Fruit fly (Drosophila melanogaster): ENCODE measurements around the gene BoYb.

The BoYb gene

DNA sequence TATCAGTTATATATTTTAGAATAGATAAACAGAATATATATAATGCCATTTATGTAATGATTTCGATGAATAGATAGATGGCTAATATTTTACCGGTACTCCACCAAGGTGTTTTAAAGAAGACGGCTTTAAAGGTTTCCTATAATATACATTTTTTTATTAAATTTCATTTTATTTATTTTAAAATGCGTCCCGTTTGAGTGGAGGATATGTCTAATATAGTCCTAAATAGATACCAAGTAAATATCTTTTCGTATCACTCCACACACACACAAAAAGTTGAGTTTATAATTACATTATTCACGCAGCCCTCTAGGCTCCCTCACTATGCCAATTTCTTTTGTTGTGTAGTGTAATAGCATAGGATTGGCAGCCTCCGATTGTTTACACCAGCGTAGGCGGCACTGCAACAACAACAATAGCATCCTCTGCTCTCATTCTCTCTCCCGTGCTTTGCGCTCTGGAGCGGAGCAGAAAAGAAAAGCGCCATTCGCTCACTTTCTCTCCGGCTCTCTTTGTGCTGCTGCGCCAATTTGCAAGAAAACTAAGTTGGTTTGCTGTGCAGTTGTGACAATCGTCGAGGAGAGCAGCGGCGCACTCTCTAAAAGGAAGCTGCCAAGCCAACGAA lies 8.3 kb downstream of the BoYb start, which contains the start of gene CG12768 (continued):
- TF ChIP-seq CG16779 (GFP tag; IDR thresholded peaks at IDR 0.05) (no peak), sim (GFP tag; IDR thresholded peaks at IDR 0.05) (no peak), ara (GFP tag; IDR thresholded peaks at IDR 0.05) (peak; percentile 37; the same call in 1 of the 2 replicates), CG14050 (GFP tag; IDR thresholded peaks at IDR 0.05) (no peak), row (GFP tag; IDR thresholded peaks at IDR 0.05) (0 out of 3 replicates have a peak, but pooled peaks have one; percentile 31), Trl (optimal IDR thresholded peaks at IDR 0.05) (peak; percentile 69 to 81), Trl (GFP tag; optimal IDR thresholded peaks at IDR 0.05) (no peak), Usf (GFP tag; optimal IDR thresholded peaks at IDR 0.05) (peak; percentile 7), CG15011 (GFP tag; optimal IDR thresholded peaks at IDR 0.05) (no peak), ranshi (GFP tag; IDR thresholded peaks at IDR 0.05) (no peak), CG18262 (tag; optimal IDR thresholded peaks at IDR 0.05) (peak; percentile 70), grau (tag; optimal IDR thresholded peaks at IDR 0.05) (peak; percentile 54), nmo (GFP tag; optimal IDR thresholded peaks at IDR 0.05) (peak; percentile 33), dmrt11E (tag; optimal IDR thresholded peaks at IDR 0.05) (peak; percentile 8), CG31441 (GFP tag; IDR thresholded peaks at IDR 0.05) (peak; percentile 43; the same call in 1 of the 2 replicates), sens (GFP tag) (peak; percentile 35), slbo (GFP tag; IDR thresholded peaks at IDR 0.05) (peak; percentile 32; the same call in 1 of the 2 replicates), Dbx (GFP tag; IDR thresholded peaks at IDR 0.05) (no peak), sima (GFP tag; optimal IDR thresholded peaks at IDR 0.05) (no peak), CG15696 (tag; optimal IDR thresholded peaks at IDR 0.05) (peak; percentile 4), Vsx1 (GFP tag; optimal IDR thresholded peaks at IDR 0.05) (no peak), CG12219 (GFP tag; optimal IDR thresholded peaks at IDR 0.05) (no peak), CG11456 (GFP tag; IDR thresholded peaks at IDR 0.05) (no peak), Gug (GFP tag; IDR thresholded peaks at IDR 0.05) (no peak), CG32772 (GFP tag; IDR thresholded peaks at IDR 0.05) (no peak), Rfx (GFP tag; IDR thresholded peaks at IDR 0.05) (no peak), CG2875 (GFP tag; optimal IDR thresholded peaks at IDR 0.05) (no peak), tgo (GFP tag; IDR thresholded peaks at IDR 0.05) (no peak), CG6175 (GFP tag; IDR thresholded peaks at IDR 0.05) (no peak), CG34376 (GFP tag; optimal IDR thresholded peaks at IDR 0.05) (no peak), CG10209 (GFP tag; optimal IDR thresholded peaks at IDR 0.05) (peak; percentile 51), CG15269 (tag; optimal IDR thresholded peaks at IDR 0.05) (peak; percentile 9), CG17912 (GFP tag; optimal IDR thresholded peaks at IDR 0.05) (no peak), insv (GFP tag; optimal IDR thresholded peaks at IDR 0.05) (no peak), CG10543 (GFP tag; optimal IDR thresholded peaks at IDR 0.05) (no peak), Ets65A (GFP tag) (peak; percentile 37), Drgx (GFP tag; IDR thresholded peaks at IDR 0.05) (no peak), CG2116 (GFP tag; optimal IDR thresholded peaks at IDR 0.05) (no peak), CG4424 (GFP tag; optimal IDR thresholded peaks at IDR 0.05) (peak; percentile 33), zfh1 (GFP tag; IDR thresholded peaks at IDR 0.05) (0 out of 3 replicates have a peak, but pooled peaks have one; percentile 15), gsb-n (tag; optimal IDR thresholded peaks at IDR 0.05) (peak; percentile 17), lilli (GFP tag; optimal IDR thresholded peaks at IDR 0.05) (no peak), CG11560 (tag; IDR thresholded peaks at IDR 0.05) (no peak), Dad (GFP tag; optimal IDR thresholded peaks at IDR 0.05) (no peak), CoRest (tag; optimal IDR thresholded peaks at IDR 0.05) (peak; percentile 35), CG3995 (GFP tag; optimal IDR thresholded peaks at IDR 0.05) (no peak), CG3163 (GFP tag; optimal IDR thresholded peaks at IDR 0.05) (no peak), Doc3 (GFP tag; IDR thresholded peaks at IDR 0.05; ENCODE audit: partially characterized antibody) (no peak), ttk (GFP tag; IDR thresholded peaks at IDR 0.05) (no peak), Kr (GFP tag; optimal IDR thresholded peaks at IDR 0.05) (no peak), salm (tag; optimal IDR thresholded peaks at IDR 0.05) (no peak), ac (GFP tag; optimal IDR thresholded peaks at IDR 0.05) (no peak)

All from whole organism, embryonic.